Worm (Caenorhabditis elegans): ENCODE measurements around the gene gsto-3.

The gsto-3 gene

ce11 chrIII:400898-401297 lies 19.8 kb upstream of the gsto-3 start:
- TF ChIP-seq nhr-71 (tag; optimal IDR thresholded peaks at IDR 0.05) (peak; percentile 5), fkh-4 (tag; optimal IDR thresholded peaks at IDR 0.05; ENCODE audit: borderline replicate concordance) (no peak), ceh-88 (GFP tag; IDR thresholded peaks at IDR 0.05) (no peak), fkh-10 (GFP tag; optimal IDR thresholded peaks at IDR 0.05) (no peak), nhr-85 (tag) (peak; percentile 88), nhr-237 (tag; optimal IDR thresholded peaks at IDR 0.05) (no peak), elt-3 (tag; optimal IDR thresholded peaks at IDR 0.05) (peak in 1 of 6 experiments; percentile 16), ceh-63 (GFP tag; optimal IDR thresholded peaks at IDR 0.05) (no peak), nhr-20 (tag; optimal IDR thresholded peaks at IDR 0.05) (peak; percentile 19), efl-3 (GFP tag; optimal IDR thresholded peaks at IDR 0.05) (no peak), C16A3.4 (tag; optimal IDR thresholded peaks at IDR 0.05) (no peak), C04F5.9 (tag; optimal IDR thresholded peaks at IDR 0.05) (no peak), grh-1 (GFP tag; IDR thresholded peaks at IDR 0.05) (0 out of 2 replicates have a peak, but pooled peaks have one; percentile 28), snu-23 (GFP tag; optimal IDR thresholded peaks at IDR 0.05) (peak; percentile 8), mef-2 (tag; optimal IDR thresholded peaks at IDR 0.05) (no peak), fkh-8 (tag; optimal IDR thresholded peaks at IDR 0.05) (no peak), lin-39 (tag; optimal IDR thresholded peaks at IDR 0.05) (no peak), blmp-1 (tag; optimal IDR thresholded peaks at IDR 0.05) (peak; percentile 10)

- TF ChIP-seq sup-37 (GFP tag; optimal IDR thresholded peaks at IDR 0.05) (no peak), efl-1 (optimal IDR thresholded peaks at IDR 0.05) (no peak), efl-1 (GFP tag; optimal IDR thresholded peaks at IDR 0.05 in 1 of 2) (no peak), C16A3.4 (tag; optimal IDR thresholded peaks at IDR 0.05) (no peak), ces-1 (GFP tag; optimal IDR thresholded peaks at IDR 0.05) (no peak), rnt-1 (tag; optimal IDR thresholded peaks at IDR 0.05) (peak; percentile 18), sptf-1 (tag; optimal IDR thresholded peaks at IDR 0.05) (no peak), hpl-2 (GFP tag; optimal IDR thresholded peaks at IDR 0.05) (no peak), lir-3 (tag; optimal IDR thresholded peaks at IDR 0.05; ENCODE audit: poor library complexity) (peak; percentile 21), ztf-11 (tag; optimal IDR thresholded peaks at IDR 0.05) (no peak)
These were observed 4.0 kb upstream of the gsto-3 start for ce11 chrIII:385068-385467.

DNA sequence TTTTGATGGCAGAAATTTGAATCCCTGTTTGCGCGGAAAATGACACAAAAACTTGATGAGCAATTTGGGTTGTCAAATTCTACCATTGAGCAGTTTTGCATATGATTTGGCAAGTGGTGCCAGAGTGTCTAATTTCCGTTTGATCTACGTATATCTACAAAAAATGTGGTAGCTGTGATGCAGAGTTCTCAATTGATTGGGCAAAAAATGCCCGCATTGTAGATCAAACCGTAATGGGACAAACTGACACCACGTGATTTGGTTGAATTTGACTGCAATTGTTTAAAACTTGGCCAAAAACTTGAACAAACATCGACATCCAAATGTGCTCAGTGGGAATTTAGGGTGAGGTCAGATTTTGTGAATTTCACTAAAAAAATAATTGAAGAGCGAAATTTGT lies 1.4 kb upstream of the gsto-3 start, which contains the start of gene K10F12.7:
Gene K10F12.7 (minus strand): TSS at position 101 of the 400 bp plus-strand sequence.
- TF ChIP-seq F16B12.6 (tag; optimal IDR thresholded peaks at IDR 0.05) (no peak), alr-1 (tag; optimal IDR thresholded peaks at IDR 0.05; ENCODE audit: borderline replicate concordance) (no peak)

ce11 chrIII:365649-366048 lies 15.4 kb downstream of the gsto-3 start, which contains the start of gene pll-1:
Gene pll-1, plus strand, starts transcription at chrIII:365949.
- TF ChIP-seq isw-1 (GFP tag; IDR thresholded peaks at IDR 0.05) (no peak), hlh-17 (GFP tag; optimal IDR thresholded peaks at IDR 0.05; ENCODE audit: borderline replicate concordance) (no peak), C16A3.4 (tag; optimal IDR thresholded peaks at IDR 0.05) (no peak), fkh-4 (tag; optimal IDR thresholded peaks at IDR 0.05; ENCODE audit: borderline replicate concordance) (no peak), nhr-77 (tag; optimal IDR thresholded peaks at IDR 0.05) (no peak), elt-2 (tag; optimal IDR thresholded peaks at IDR 0.05) (no peak), lin-15B (tag; optimal IDR thresholded peaks at IDR 0.05) (no peak), nhr-90 (tag; optimal IDR thresholded peaks at IDR 0.05; ENCODE audit: poor library complexity) (no peak), mdl-1 (tag; optimal IDR thresholded peaks at IDR 0.05) (no peak), egl-27 (tag; optimal IDR thresholded peaks at IDR 0.05) (no peak), ceh-82 (tag; optimal IDR thresholded peaks at IDR 0.05) (no peak)

Measured in whole organism, L1 larva.